Worm (Caenorhabditis elegans): ENCODE results near the gene C34E11.2.

DNA sequence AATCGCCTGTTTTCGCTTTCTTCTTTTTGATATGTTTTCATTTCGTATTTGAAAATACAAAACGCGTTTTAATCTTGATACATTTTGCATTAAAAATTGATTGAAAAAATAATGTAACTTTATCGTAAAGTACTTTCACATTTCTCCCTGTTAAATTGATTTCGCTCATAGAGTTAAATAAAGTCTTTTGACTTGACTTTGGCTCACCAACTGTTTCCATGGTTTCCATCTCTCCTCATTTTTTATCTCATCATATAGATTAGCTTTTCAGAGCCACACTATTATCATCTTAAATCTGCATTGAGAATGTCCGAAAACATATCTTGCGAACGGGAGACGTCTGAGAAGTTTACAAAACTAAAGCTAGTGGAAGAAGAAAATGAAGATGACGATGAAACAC lies 48.8 kb upstream of the C34E11.2 start, which contains the start of gene F54F7.10:
- TF ChIP-seq sea-2 (GFP tag; optimal IDR thresholded peaks at IDR 0.05) (no peak), snpc-4 (tag; optimal IDR thresholded peaks at IDR 0.05) (no peak), mdl-1 (tag; optimal IDR thresholded peaks at IDR 0.05) (no peak), unc-62 (GFP tag; optimal IDR thresholded peaks at IDR 0.05) (no peak), aly-2 (tag; optimal IDR thresholded peaks at IDR 0.05) (no peak), egl-27 (tag; optimal IDR thresholded peaks at IDR 0.05) (no peak), nhr-28 (tag; optimal IDR thresholded peaks at IDR 0.05) (no peak), skn-1 (tag; optimal IDR thresholded peaks at IDR 0.05) (no peak), ceh-16 (tag; optimal IDR thresholded peaks at IDR 0.05) (no peak), lin-15B (tag; optimal IDR thresholded peaks at IDR 0.05) (no peak), ama-1 (optimal IDR thresholded peaks at IDR 0.05) (no peak), unc-39 (tag; optimal IDR thresholded peaks at IDR 0.05) (no peak)

Measured in whole organism, L3 larva.